Worm (Caenorhabditis elegans) whole organism, L3 larva: Measurements from ENCODE around the gene B0495.5.
A peak's percentile ranks its signal among the peaks of the same experiment; 100 is the strongest.

Experiments used
- aly-2 ChIP-seq: fragments of 150-350 bp; optimal IDR thresholded peaks from 2 replicates; lab custom pipeline; 2014; ENCODE audit warnings: missing biosample characterization, missing genetic modification characterization
- ceh-82 ChIP-seq: fragments of 150-350 bp; optimal IDR thresholded peaks from 2 replicates; lab custom pipeline; 2014; ENCODE audit warnings: missing biosample characterization, missing genetic modification characterization
- ceh-9 ChIP-seq: sonication (generic microtip); optimal IDR thresholded peaks from 2 replicates; lab custom pipeline; 2018; ENCODE audit warnings: missing biosample characterization, missing genetic modification characterization
- daf-12 ChIP-seq: fragments of 150-350 bp; optimal IDR thresholded peaks from 2 replicates; lab custom pipeline; 2014; ENCODE audit warnings: missing biosample characterization, missing genetic modification reagents, missing genetic modification characterization
- egl-5 ChIP-seq: fragments of 150-350 bp; optimal IDR thresholded peaks from 2 replicates; lab custom pipeline; 2017; ENCODE audit warnings: missing biosample characterization, missing genetic modification reagents, missing genetic modification characterization, inconsistent platforms
- elt-3 ChIP-seq, 3 experiments: fragments of 150-350 bp in 1 of 3; sonication (generic microtip) in 2 of 3; optimal IDR thresholded peaks; 2 replicates in 2 of 3; 4 replicates in 1 of 3; lab custom pipeline; 2014 to 2017; ENCODE audit warnings: missing biosample characterization in 3 of 3, missing genetic modification characterization in 3 of 3
- fos-1 ChIP-seq: fragments of 150-350 bp; optimal IDR thresholded peaks from 2 replicates; lab custom pipeline; 2014; ENCODE audit warnings: missing biosample characterization, missing genetic modification characterization
- jun-1 ChIP-seq: fragments of 150-350 bp; optimal IDR thresholded peaks from 2 replicates; lab custom pipeline; 2014; ENCODE audit warnings: missing biosample characterization, missing genetic modification reagents, missing genetic modification characterization
- lin-15B ChIP-seq: fragments of 150-350 bp; optimal IDR thresholded peaks from 2 replicates; lab custom pipeline; 2014; ENCODE audit warnings: missing biosample characterization, missing genetic modification characterization
- lin-39 ChIP-seq: fragments of 150-350 bp; optimal IDR thresholded peaks from 2 replicates; lab custom pipeline; 2018; ENCODE audit warnings: missing biosample characterization, missing genetic modification reagents, missing genetic modification characterization
- lsy-12 ChIP-seq: sonication (generic microtip); optimal IDR thresholded peaks from 2 replicates; lab custom pipeline; 2016; ENCODE audit warnings: mild to moderate bottlenecking, missing genetic modification characterization, missing compliant biosample characterization
- nhr-11 ChIP-seq: fragments of 150-350 bp; optimal IDR thresholded peaks from 2 replicates; lab custom pipeline; 2014; ENCODE audit warnings: missing biosample characterization, missing genetic modification characterization
- nhr-28 ChIP-seq: fragments of 150-350 bp; optimal IDR thresholded peaks from 2 replicates; lab custom pipeline; 2014; ENCODE audit warnings: missing biosample characterization, missing genetic modification characterization
- nhr-43 ChIP-seq: sonication (generic microtip); optimal IDR thresholded peaks from 2 replicates; lab custom pipeline; 2016; ENCODE audit warnings: mild to moderate bottlenecking, missing genetic modification characterization, missing compliant biosample characterization; ENCODE audit not compliant: poor library complexity, severe bottlenecking
- nhr-67 ChIP-seq: fragments of 150-350 bp; optimal IDR thresholded peaks from 2 replicates; lab custom pipeline; 2014; ENCODE audit warnings: missing biosample characterization, missing genetic modification characterization
- nhr-76 ChIP-seq: fragments of 150-350 bp; sonication (generic microtip); optimal IDR thresholded peaks from 5 replicates; lab custom pipeline; 2014; ENCODE audit warnings: missing biosample characterization, missing genetic modification characterization
- nhr-77 ChIP-seq: fragments of 150-350 bp; optimal IDR thresholded peaks from 2 replicates; lab custom pipeline; 2014; ENCODE audit warnings: missing biosample characterization, missing genetic modification characterization
- pqm-1 ChIP-seq: fragments of 150-350 bp; optimal IDR thresholded peaks from 2 replicates; lab custom pipeline; 2017; ENCODE audit warnings: missing biosample characterization, missing genetic modification characterization, inconsistent platforms
- sea-2 ChIP-seq: fragments of 150-350 bp; sonication (generic microtip); optimal IDR thresholded peaks from 4 replicates; lab custom pipeline; 2014; ENCODE audit warnings: missing biosample characterization, missing genetic modification reagents, missing genetic modification characterization
- tbx-2 ChIP-seq: sonication (generic microtip); optimal IDR thresholded peaks from 2 replicates; lab custom pipeline; 2016; ENCODE audit warnings: mild to moderate bottlenecking, missing genetic modification characterization, missing compliant biosample characterization
- zag-1 ChIP-seq: fragments of 150-350 bp; optimal IDR thresholded peaks from 2 replicates; lab custom pipeline; 2014; ENCODE audit warnings: missing biosample characterization, missing genetic modification characterization
- ztf-4 ChIP-seq: fragments of 150-350 bp; optimal IDR thresholded peaks from 2 replicates; lab custom pipeline; 2014; ENCODE audit warnings: missing biosample characterization, missing genetic modification characterization

Gene B0495.5

ce11 chrII:7662008-7662686 is 36.2 kb downstream of the B0495.5 start, which contains the start of gene alfa-1 (continued):
- no peak for TF ChIP-seq nhr-43 (tag; lab: Kevin White, UChicago)
- no peak for TF ChIP-seq lsy-12
- peak; percentile 70 for TF ChIP-seq pqm-1 (tag; lab: Kevin White, UChicago)
- no peak for TF ChIP-seq nhr-76 (tag; lab: Kevin White, UChicago)
- TF ChIP-seq sea-2 (GFP tag; lab: Kevin White, UChicago), result no peak
- TF ChIP-seq ztf-4, result no peak
- no peak for TF ChIP-seq nhr-77 (tag; lab: Kevin White, UChicago)
- TF ChIP-seq lin-15B (tag; lab: Kevin White, UChicago), result no peak
- TF ChIP-seq ceh-82 (tag; lab: Kevin White, UChicago), result no peak
- TF ChIP-seq daf-12 (tag; lab: Kevin White, UChicago), result no peak
- TF ChIP-seq nhr-67 (tag; lab: Kevin White, UChicago), result no peak
- no peak for TF ChIP-seq aly-2 (tag; lab: Kevin White, UChicago)
- no peak for TF ChIP-seq elt-3 (tag; optimal IDR thresholded peaks at IDR 0.05; lab: Kevin White, UChicago)
- TF ChIP-seq nhr-28, result no peak
- no peak for TF ChIP-seq lin-39 (tag; lab: Kevin White, UChicago)
- TF ChIP-seq jun-1 (tag; lab: Kevin White, UChicago), result no peak
- no peak for TF ChIP-seq nhr-11
- no peak for TF ChIP-seq fos-1 (tag; lab: Kevin White, UChicago)

DNA sequence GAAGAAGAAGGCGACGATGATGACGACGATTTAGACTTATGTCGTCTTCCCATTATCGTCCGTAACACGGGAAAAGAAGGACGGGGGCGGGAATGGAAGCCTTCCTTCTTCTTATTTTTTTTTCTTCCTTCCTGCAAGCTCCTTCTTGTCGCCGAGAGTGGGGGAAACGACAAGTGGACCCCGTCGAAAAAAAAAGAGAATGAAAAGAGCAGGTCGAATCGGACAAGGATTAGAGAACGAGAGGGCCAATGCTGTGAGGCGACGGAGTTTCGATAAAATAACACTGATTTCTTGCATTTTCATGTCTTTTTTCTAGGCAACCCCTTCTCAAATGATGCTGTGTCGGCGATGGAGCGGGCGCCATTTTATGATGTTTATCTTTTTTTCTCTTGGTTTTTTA is 47.1 kb downstream of the B0495.5 start, which contains the start of gene pde-4:
TSS of gene pde-4 (minus strand) at position 76 of the 400 bp plus-strand sequence.
- TF ChIP-seq tbx-2, result no peak
- no peak for TF ChIP-seq nhr-28
- TF ChIP-seq pqm-1 (tag; lab: Kevin White, UChicago), result no peak
- peak; percentile 66 for TF ChIP-seq egl-5 (tag; lab: Kevin White, UChicago)
- no peak for TF ChIP-seq jun-1 (tag; lab: Kevin White, UChicago)
- no peak for TF ChIP-seq zag-1
- no peak for TF ChIP-seq nhr-67 (tag; lab: Kevin White, UChicago)
- TF ChIP-seq ceh-9 (tag; lab: Kevin White, UChicago), result no peak
